Fruit fly (Drosophila melanogaster): ENCODE data around the gene Abl.
A peak's percentile ranks its signal among the peaks of the same experiment; 100 is the strongest.
"Not testable (repeated sequence)": the region's sequence is repeated elsewhere in the genome, so short reads cannot be mapped to it uniquely, and the experiment has no call there.

Gene Abl

dm6 chr3L:16580049-16580448 lies 67.6 kb downstream of the Abl start, which contains the start of gene nxf2:
nxf2 (minus strand) TSS chr3L:16580306.
- TF ChIP-seq ey (GFP tag; optimal IDR thresholded peaks at IDR 0.05) (no peak), Rel (GFP tag; optimal IDR thresholded peaks at IDR 0.05) (no peak), Rel (tag; optimal IDR thresholded peaks at IDR 0.05) (no peak), Jra (GFP tag; optimal IDR thresholded peaks at IDR 0.05) (no peak), dmrt93B (GFP tag; optimal IDR thresholded peaks at IDR 0.05) (no peak), Mio (GFP tag; optimal IDR thresholded peaks at IDR 0.05) (no peak), foxo (GFP tag; optimal IDR thresholded peaks at IDR 0.05) (no peak), OdsH (GFP tag; optimal IDR thresholded peaks at IDR 0.05) (no peak), Sp1 (GFP tag; optimal IDR thresholded peaks at IDR 0.05) (no peak), dsf (GFP tag; optimal IDR thresholded peaks at IDR 0.05; ENCODE audit: borderline replicate concordance) (no peak), fru (GFP tag; optimal IDR thresholded peaks at IDR 0.05) (no peak), HLH106 (tag; optimal IDR thresholded peaks at IDR 0.05) (peak; percentile 14), br (GFP tag; optimal IDR thresholded peaks at IDR 0.05) (no peak), brk (GFP tag; optimal IDR thresholded peaks at IDR 0.05) (no peak), Hnf4 (GFP tag; optimal IDR thresholded peaks at IDR 0.05) (peak; percentile 42), dl (GFP tag; optimal IDR thresholded peaks at IDR 0.05; ENCODE audit: insufficient read depth in 1 of 2, partially characterized antibody in 2 of 2) (no peak)

DNA sequence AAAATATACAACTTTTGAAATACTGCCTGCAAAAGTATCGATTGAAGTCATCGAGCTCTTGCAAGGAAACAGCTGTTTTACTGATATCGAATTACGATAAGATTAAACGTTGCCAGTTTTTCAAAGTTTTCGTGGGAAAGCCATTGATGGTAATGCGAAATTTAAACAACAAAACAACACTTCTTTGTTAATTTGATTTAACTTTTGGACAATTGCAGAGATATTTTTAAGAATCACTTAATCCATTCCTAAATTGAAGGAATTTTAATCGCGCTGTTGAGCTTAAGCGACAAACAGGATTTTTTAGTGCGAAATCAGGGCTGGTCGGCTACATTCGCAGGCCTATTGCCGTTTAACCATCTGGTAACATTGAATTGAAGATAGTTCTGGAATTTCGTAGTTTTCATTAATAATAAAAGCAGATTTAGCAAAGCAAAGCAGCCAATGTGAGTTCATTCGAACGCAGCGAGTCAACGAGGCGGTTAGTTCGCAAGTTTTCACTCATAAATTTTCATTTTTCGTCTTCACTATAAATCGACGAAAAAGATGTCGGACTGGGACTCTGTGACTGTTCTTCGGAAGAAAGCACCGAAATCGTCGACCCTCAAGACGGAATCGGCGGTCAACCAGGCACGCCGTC lies 73.3 kb downstream of the Abl start, which contains the start of gene mbf1:
Gene mbf1 (plus strand): TSS at position 130 of the 640 bp plus-strand sequence.
- TF ChIP-seq fru (GFP tag; optimal IDR thresholded peaks at IDR 0.05) (peak; percentile 13), Myc (optimal IDR thresholded peaks at IDR 0.05) (no peak), brk (GFP tag; optimal IDR thresholded peaks at IDR 0.05) (peak; percentile 37), Sp1 (GFP tag; optimal IDR thresholded peaks at IDR 0.05) (peak; percentile 15), dmrt93B (GFP tag; optimal IDR thresholded peaks at IDR 0.05) (no peak), Dif (GFP tag; optimal IDR thresholded peaks at IDR 0.05; ENCODE audit: partially characterized antibody) (no peak), Rel (GFP tag; optimal IDR thresholded peaks at IDR 0.05) (no peak), Rel (tag; optimal IDR thresholded peaks at IDR 0.05) (peak; percentile 33), Hnf4 (GFP tag; optimal IDR thresholded peaks at IDR 0.05) (peak; percentile 57), HLH106 (tag; optimal IDR thresholded peaks at IDR 0.05) (peak; percentile 20)

dm6 chr3L:16573234-16573633 lies 74.4 kb downstream of the Abl start, which contains the start of gene Mipp1:
Mipp1 (minus strand) TSS chr3L:16573334.
- not testable (repeated sequence) for TF ChIP-seq lola, Hr78, woc (GFP tag; optimal IDR thresholded peaks at IDR 0.05)

DNA sequence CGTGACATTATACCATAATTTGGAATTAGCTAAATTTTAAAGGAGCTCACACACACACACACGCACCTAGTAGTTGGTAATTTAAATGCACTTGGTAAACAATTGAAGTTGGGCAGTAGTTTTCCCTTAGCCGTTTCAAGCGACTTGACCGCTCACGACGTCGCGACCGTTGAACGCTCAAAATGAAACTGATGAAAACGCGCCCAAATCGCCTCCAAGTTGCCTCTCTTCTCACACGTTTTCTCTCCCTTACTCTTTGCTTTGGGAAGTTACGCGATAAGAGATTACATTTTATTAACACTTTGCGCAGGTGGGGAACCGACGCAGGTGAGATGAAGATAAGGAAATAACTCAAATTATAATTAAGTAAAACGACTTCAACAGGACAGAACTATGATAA lies 75.5 kb downstream of the Abl start:
- TF ChIP-seq CG9705 (GFP tag; optimal IDR thresholded peaks at IDR 0.05) (no peak), brk (GFP tag; optimal IDR thresholded peaks at IDR 0.05) (no peak), dl (GFP tag; optimal IDR thresholded peaks at IDR 0.05; ENCODE audit: insufficient read depth in 1 of 2, partially characterized antibody in 2 of 2) (peak in 1 of 2 experiments; percentile 44), Mio (GFP tag; optimal IDR thresholded peaks at IDR 0.05) (no peak), pan (optimal IDR thresholded peaks at IDR 0.05) (no peak), jim (GFP tag; optimal IDR thresholded peaks at IDR 0.05) (no peak), woc (GFP tag; optimal IDR thresholded peaks at IDR 0.05) (no peak), Dif (GFP tag; optimal IDR thresholded peaks at IDR 0.05; ENCODE audit: partially characterized antibody) (peak; percentile 15), dsf (GFP tag; optimal IDR thresholded peaks at IDR 0.05; ENCODE audit: borderline replicate concordance) (no peak), psq (GFP tag; optimal IDR thresholded peaks at IDR 0.05) (no peak), CrebA (GFP tag; optimal IDR thresholded peaks at IDR 0.05; ENCODE audit: borderline replicate concordance) (no peak), br (GFP tag; optimal IDR thresholded peaks at IDR 0.05) (no peak), sv (GFP tag; optimal IDR thresholded peaks at IDR 0.05) (no peak), dmrt93B (GFP tag; optimal IDR thresholded peaks at IDR 0.05) (no peak), tai (GFP tag; optimal IDR thresholded peaks at IDR 0.05) (no peak), Hr83 (GFP tag; optimal IDR thresholded peaks at IDR 0.05; ENCODE audit: poor library complexity, severe bottlenecking) (no peak), Hnf4 (GFP tag; optimal IDR thresholded peaks at IDR 0.05) (peak; percentile 13), HLH106 (tag; optimal IDR thresholded peaks at IDR 0.05) (no peak), Dfd (GFP tag; optimal IDR thresholded peaks at IDR 0.05) (no peak), CG32264 (GFP tag; optimal IDR thresholded peaks at IDR 0.05) (no peak)

DNA sequence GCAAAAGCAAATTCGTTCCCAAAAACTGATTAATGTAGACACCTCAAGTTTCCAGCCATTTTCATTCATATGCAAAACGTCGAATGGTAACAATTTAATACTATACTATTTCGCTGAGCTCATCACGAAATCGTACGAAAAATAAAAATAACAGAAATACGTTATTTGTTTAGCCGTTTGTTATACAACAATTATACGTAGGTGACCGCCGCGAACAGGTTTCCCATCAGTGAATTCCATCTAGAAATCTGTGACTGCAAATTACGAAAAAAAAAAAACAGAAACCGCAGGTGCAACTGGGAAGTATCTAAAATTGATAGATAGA lies 76.0 kb downstream of the Abl start:
- no peak for TF ChIP-seq Dfd (GFP tag; optimal IDR thresholded peaks at IDR 0.05)
- TF ChIP-seq br (GFP tag; optimal IDR thresholded peaks at IDR 0.05) = no peak
- no peak for TF ChIP-seq h (GFP tag; optimal IDR thresholded peaks at IDR 0.05)

Measured in whole organism, wandering third instar larva.